Worm (Caenorhabditis elegans): Measurements from ENCODE around the gene M03F8.1.
A peak's percentile ranks its signal among the peaks of the same experiment; 100 is the strongest.

M03F8.1 gene

ce11 chrV:5964658-5965178, 13.5 kb downstream of the M03F8.1 start:
- TF ChIP-seq nhr-11 (tag; optimal IDR thresholded peaks at IDR 0.05), result no peak
- TF ChIP-seq tbx-7 (tag; optimal IDR thresholded peaks at IDR 0.05), result no peak
- no peak for TF ChIP-seq hlh-30 (tag; optimal IDR thresholded peaks at IDR 0.05; ENCODE audit: insufficient read depth)
- TF ChIP-seq unc-42 (tag; optimal IDR thresholded peaks at IDR 0.05), result peak; percentile 32
- no peak for TF ChIP-seq ceh-9 (tag; optimal IDR thresholded peaks at IDR 0.05)
- TF ChIP-seq unc-86 (tag; optimal IDR thresholded peaks at IDR 0.05), result no peak
- TF ChIP-seq zip-5 (tag; optimal IDR thresholded peaks at IDR 0.05), result no peak
- TF ChIP-seq unc-55 (GFP tag; optimal IDR thresholded peaks at IDR 0.05), result peak; percentile 43
- no peak for TF ChIP-seq C08G9.2 (tag; optimal IDR thresholded peaks at IDR 0.05)
- TF ChIP-seq hlh-6 (tag; optimal IDR thresholded peaks at IDR 0.05), result no peak
- TF ChIP-seq rnt-1 (tag; optimal IDR thresholded peaks at IDR 0.05), result no peak
- no peak for TF ChIP-seq ceh-19 (GFP tag; optimal IDR thresholded peaks at IDR 0.05)
- TF ChIP-seq ceh-18 (tag; optimal IDR thresholded peaks at IDR 0.05), result peak; percentile 8
- TF ChIP-seq ahr-1 (tag; optimal IDR thresholded peaks at IDR 0.05), result no peak
- no peak for TF ChIP-seq ceh-14 (tag; optimal IDR thresholded peaks at IDR 0.05)
- TF ChIP-seq ttx-3 (tag; optimal IDR thresholded peaks at IDR 0.05), result no peak

- TF ChIP-seq pha-2 (tag; optimal IDR thresholded peaks at IDR 0.05), result no peak
Measured at ce11 chrV:5972582-5972981, 21.3 kb downstream of the M03F8.1 start.

ce11 chrV:5973713-5974112, 22.5 kb downstream of the M03F8.1 start:
- TF ChIP-seq ceh-30 (tag; optimal IDR thresholded peaks at IDR 0.05), result no peak
- TF ChIP-seq sox-2 (GFP tag; IDR thresholded peaks at IDR 0.05), result no peak
- TF ChIP-seq ceh-34 (tag; optimal IDR thresholded peaks at IDR 0.05), result no peak
- no peak for TF ChIP-seq pha-4 (tag; optimal IDR thresholded peaks at IDR 0.05)
- no peak for TF ChIP-seq tbx-2 (tag; optimal IDR thresholded peaks at IDR 0.05)
- no peak for TF ChIP-seq mec-3 (tag; optimal IDR thresholded peaks at IDR 0.05; ENCODE audit: borderline replicate concordance)

ce11 chrV:5975724-5976123, 24.5 kb downstream of the M03F8.1 start, which contains the start of gene acy-2:
Gene acy-2, plus strand, starts transcription at chrV:5976024.
- TF ChIP-seq ceh-24 (tag; optimal IDR thresholded peaks at IDR 0.05) (no peak), odd-2 (tag; optimal IDR thresholded peaks at IDR 0.05) (no peak), elt-2 (tag; optimal IDR thresholded peaks at IDR 0.05) (no peak), ceh-30 (tag; optimal IDR thresholded peaks at IDR 0.05) (no peak), madf-2 (tag; optimal IDR thresholded peaks at IDR 0.05) (no peak), unc-3 (GFP tag; conservative IDR thresholded peaks at IDR 0.05) (no peak), unc-3 (tag; optimal IDR thresholded peaks at IDR 0.05) (no peak), ceh-18 (tag; optimal IDR thresholded peaks at IDR 0.05) (no peak), che-1 (tag; optimal IDR thresholded peaks at IDR 0.05) (no peak), lin-11 (tag; optimal IDR thresholded peaks at IDR 0.05) (no peak), ceh-2 (tag; optimal IDR thresholded peaks at IDR 0.05) (no peak), unc-42 (tag; optimal IDR thresholded peaks at IDR 0.05) (no peak), ceh-34 (tag; optimal IDR thresholded peaks at IDR 0.05) (no peak), C08G9.2 (tag; optimal IDR thresholded peaks at IDR 0.05) (no peak), dve-1 (tag; optimal IDR thresholded peaks at IDR 0.05) (no peak), unc-55 (GFP tag; optimal IDR thresholded peaks at IDR 0.05) (no peak), eyg-1 (tag; optimal IDR thresholded peaks at IDR 0.05) (no peak), rnt-1 (tag; optimal IDR thresholded peaks at IDR 0.05) (no peak), nhr-11 (tag; optimal IDR thresholded peaks at IDR 0.05) (no peak)

ce11 chrV:5982722-5983121, 31.5 kb downstream of the M03F8.1 start:
- no peak for TF ChIP-seq lin-11 (tag; optimal IDR thresholded peaks at IDR 0.05)
- TF ChIP-seq pax-1 (tag; optimal IDR thresholded peaks at IDR 0.05), result peak; percentile 36
